Worm (Caenorhabditis elegans) whole organism, L1 larva: ENCODE measurements around the gene rbm-25.

Source experiments
- alr-1 ChIP-seq: fragments of 200-800 bp; sonication (Bioruptor generic); optimal IDR thresholded peaks from 2 replicates; lab custom pipeline; 2018; ENCODE audit warnings: borderline replicate concordance, mild to moderate bottlenecking, missing genetic modification characterization, missing compliant biosample characterization
- ceh-88 ChIP-seq: fragments of 200-800 bp; sonication (Bioruptor generic); IDR thresholded peaks from 2 replicates; pipeline ENCODE4 v1.3.6; 2022; ENCODE audit warnings: missing genetic modification characterization, missing compliant biosample characterization
- ces-1 ChIP-seq: fragments of 150-350 bp; optimal IDR thresholded peaks from 2 replicates; lab custom pipeline; 2014; ENCODE audit warnings: missing biosample characterization, missing genetic modification reagents, missing genetic modification characterization
- elt-2 ChIP-seq: sonication (generic microtip); optimal IDR thresholded peaks from 2 replicates; lab custom pipeline; 2016; ENCODE audit warnings: missing genetic modification characterization, mild to moderate bottlenecking, inconsistent platforms, missing compliant biosample characterization, missing genetic modification reagents
- fkh-10 ChIP-seq: sonication (generic microtip); optimal IDR thresholded peaks from 2 replicates; lab custom pipeline; 2017; ENCODE audit warnings: missing biosample characterization, missing genetic modification reagents, missing genetic modification characterization
- lin-13 ChIP-seq: fragments of 150-350 bp; optimal IDR thresholded peaks from 2 replicates; lab custom pipeline; 2014; ENCODE audit warnings: missing biosample characterization, missing genetic modification reagents, missing genetic modification characterization
- mep-1 ChIP-seq: fragments of 150-350 bp; optimal IDR thresholded peaks from 2 replicates; lab custom pipeline; 2014; ENCODE audit warnings: missing biosample characterization, missing genetic modification characterization
- nhr-77 ChIP-seq: fragments of 150-350 bp; optimal IDR thresholded peaks from 2 replicates; lab custom pipeline; 2014; ENCODE audit warnings: missing biosample characterization, missing genetic modification characterization
- rnt-1 ChIP-seq: sonication (generic microtip); optimal IDR thresholded peaks from 2 replicates; lab custom pipeline; 2016; ENCODE audit warnings: mild to moderate bottlenecking, missing genetic modification characterization, moderate library complexity, missing compliant biosample characterization
- unc-62 ChIP-seq: fragments of 150-350 bp; optimal IDR thresholded peaks from 2 replicates; lab custom pipeline; 2014; ENCODE audit warnings: missing biosample characterization, missing genetic modification reagents, missing genetic modification characterization
- unc-98 ChIP-seq: fragments of 200-800 bp; sonication (Bioruptor generic); IDR thresholded peaks from 2 replicates; pipeline ENCODE4 v1.3.6; 2022; ENCODE audit warnings: missing genetic modification characterization, missing compliant biosample characterization
- ztf-4 ChIP-seq: fragments of 150-350 bp; optimal IDR thresholded peaks from 2 replicates; lab custom pipeline; 2014; ENCODE audit warnings: missing biosample characterization, missing genetic modification characterization

ce11 chrV:12503494-12503893, 5.5 kb downstream of the rbm-25 start, which contains the start of gene T28H10.1:
- TF ChIP-seq ces-1, result no peak
- TF ChIP-seq nhr-77 (tag; lab: Kevin White, UChicago), result no peak
- no peak for TF ChIP-seq ztf-4
- TF ChIP-seq fkh-10 (GFP tag; lab: Kevin White, UChicago), result no peak
- TF ChIP-seq elt-2 (tag; lab: Kevin White, UChicago), result no peak
- TF ChIP-seq ceh-88 (GFP tag; lab: Robert Waterston, UW), result no peak
- TF ChIP-seq rnt-1, result no peak
- TF ChIP-seq alr-1 (tag; lab: Kevin White, UChicago), result no peak
- TF ChIP-seq unc-98, result no peak
- no peak for TF ChIP-seq lin-13 (GFP tag; lab: Kevin White, UChicago)
- TF ChIP-seq unc-62 (GFP tag; lab: Kevin White, UChicago), result no peak
- no peak for TF ChIP-seq mep-1
